Fruit fly (Drosophila melanogaster): ENCODE results near the gene mRpS18B.

mRpS18B gene

dm6 chr2L:20121233-20121551 is 24.1 kb upstream of the mRpS18B start:
- TF ChIP-seq br (GFP tag; optimal IDR thresholded peaks at IDR 0.05) = no peak
- no peak for TF ChIP-seq Dfd (GFP tag; optimal IDR thresholded peaks at IDR 0.05)
- TF ChIP-seq Vsx2 (GFP tag; optimal IDR thresholded peaks at IDR 0.05; ENCODE audit: partially characterized antibody) = no peak
- no peak for TF ChIP-seq sage (GFP tag; optimal IDR thresholded peaks at IDR 0.05)
- no peak for TF ChIP-seq N (GFP tag; optimal IDR thresholded peaks at IDR 0.05)
- TF ChIP-seq dl (GFP tag; optimal IDR thresholded peaks at IDR 0.05; ENCODE audit: insufficient read depth in 1 of 2, partially characterized antibody in 2 of 2) = no peak
- TF ChIP-seq lola (GFP tag; optimal IDR thresholded peaks at IDR 0.05) = no peak

- TF ChIP-seq Jra (GFP tag; optimal IDR thresholded peaks at IDR 0.05) (peak; percentile 34), Mio (GFP tag; optimal IDR thresholded peaks at IDR 0.05) (no peak), foxo (GFP tag; optimal IDR thresholded peaks at IDR 0.05) (peak in 1 of 2 experiments; percentile 83), dsf (GFP tag; optimal IDR thresholded peaks at IDR 0.05; ENCODE audit: borderline replicate concordance) (no peak), pan (optimal IDR thresholded peaks at IDR 0.05) (no peak), rgr (GFP tag; optimal IDR thresholded peaks at IDR 0.05) (peak; percentile 57), brk (GFP tag; optimal IDR thresholded peaks at IDR 0.05) (peak; percentile 12), Myc (optimal IDR thresholded peaks at IDR 0.05) (peak; percentile 98), Hr83 (GFP tag; optimal IDR thresholded peaks at IDR 0.05; ENCODE audit: poor library complexity, severe bottlenecking) (peak; percentile 88), OdsH (GFP tag; optimal IDR thresholded peaks at IDR 0.05) (peak; percentile 66), lola (GFP tag; optimal IDR thresholded peaks at IDR 0.05) (no peak), Dif (GFP tag; optimal IDR thresholded peaks at IDR 0.05; ENCODE audit: partially characterized antibody) (no peak), Abd-B (GFP tag; optimal IDR thresholded peaks at IDR 0.05) (no peak), dmrt93B (GFP tag; optimal IDR thresholded peaks at IDR 0.05) (peak; percentile 31), CG9705 (GFP tag; optimal IDR thresholded peaks at IDR 0.05) (peak; percentile 32), Dfd (GFP tag; optimal IDR thresholded peaks at IDR 0.05) (no peak), Rel (GFP tag; optimal IDR thresholded peaks at IDR 0.05) (no peak), Rel (tag; optimal IDR thresholded peaks at IDR 0.05) (no peak), jim (GFP tag; optimal IDR thresholded peaks at IDR 0.05) (peak; percentile 33), dl (GFP tag; optimal IDR thresholded peaks at IDR 0.05; ENCODE audit: insufficient read depth in 1 of 2, partially characterized antibody in 2 of 2) (no peak), HLH106 (tag; optimal IDR thresholded peaks at IDR 0.05) (peak; percentile 65), ey (GFP tag; optimal IDR thresholded peaks at IDR 0.05) (peak; percentile 66), fru (GFP tag; optimal IDR thresholded peaks at IDR 0.05) (peak; percentile 49), woc (GFP tag; optimal IDR thresholded peaks at IDR 0.05) (peak; percentile 26), GATAd (GFP tag; optimal IDR thresholded peaks at IDR 0.05) (no peak), Hr78 (GFP tag; optimal IDR thresholded peaks at IDR 0.05) (no peak), usp (GFP tag; optimal IDR thresholded peaks at IDR 0.05) (no peak), tai (GFP tag; optimal IDR thresholded peaks at IDR 0.05) (peak; percentile 76), h (GFP tag; optimal IDR thresholded peaks at IDR 0.05) (peak; percentile 47), CrebA (GFP tag; optimal IDR thresholded peaks at IDR 0.05; ENCODE audit: borderline replicate concordance) (no peak), Vsx2 (GFP tag; optimal IDR thresholded peaks at IDR 0.05; ENCODE audit: partially characterized antibody) (no peak), Sp1 (GFP tag; optimal IDR thresholded peaks at IDR 0.05) (peak; percentile 73), br (GFP tag; optimal IDR thresholded peaks at IDR 0.05) (peak; percentile 67), psq (GFP tag; optimal IDR thresholded peaks at IDR 0.05) (peak; percentile 62), CG32264 (GFP tag; optimal IDR thresholded peaks at IDR 0.05) (no peak), sv (GFP tag; optimal IDR thresholded peaks at IDR 0.05) (peak; percentile 83), sage (GFP tag; optimal IDR thresholded peaks at IDR 0.05) (no peak), Hnf4 (GFP tag; optimal IDR thresholded peaks at IDR 0.05) (peak; percentile 68), N (GFP tag; optimal IDR thresholded peaks at IDR 0.05) (no peak)
Observed at dm6 chr2L:20120388-20121232, 23.6 kb upstream of the mRpS18B start.

Data from whole organism, wandering third instar larva.